Fruit fly (Drosophila melanogaster) whole organism, pupa: ENCODE results near the gene TrxT.

ENCODE experiments used
- CG14655 ChIP-seq: fragments of 200-800 bp; sonication (Bioruptor generic); optimal IDR thresholded peaks from 3 replicates; lab custom pipeline; 2017; ENCODE audit warnings: mild to moderate bottlenecking, missing biosample characterization, missing genetic modification reagents, missing genetic modification characterization
- CG17806 ChIP-seq: fragments of 200-800 bp; sonication (Bioruptor generic); optimal IDR thresholded peaks from 2 replicates; lab custom pipeline; 2018; ENCODE audit warnings: missing biosample characterization, mild to moderate bottlenecking, missing genetic modification characterization, moderate library complexity
- CG32121 ChIP-seq: fragments of 200-800 bp; sonication (Bioruptor generic); IDR thresholded peaks from 2 replicates; pipeline ENCODE4 v1.3.6; 2022; ENCODE audit warnings: missing biosample characterization, missing genetic modification characterization
- CG4496 ChIP-seq: fragments of 200-800 bp; sonication (Bioruptor generic); IDR thresholded peaks from 3 replicates; pipeline ENCODE4 v1.3.6; 2022; ENCODE audit warnings: missing biosample characterization, missing genetic modification characterization
- EcR ChIP-seq: fragments of 200-800 bp; sonication (Bioruptor generic); optimal IDR thresholded peaks from 3 replicates; lab custom pipeline; 2019; ENCODE audit warnings: missing biosample characterization, missing genetic modification characterization, mild to moderate bottlenecking, moderate library complexity, missing genetic modification reagents
- Pif1B ChIP-seq: fragments of 200-800 bp; sonication (Bioruptor generic); optimal IDR thresholded peaks from 3 replicates; lab custom pipeline; 2016; ENCODE audit warnings: missing biosample characterization, missing genetic modification characterization

DNA sequence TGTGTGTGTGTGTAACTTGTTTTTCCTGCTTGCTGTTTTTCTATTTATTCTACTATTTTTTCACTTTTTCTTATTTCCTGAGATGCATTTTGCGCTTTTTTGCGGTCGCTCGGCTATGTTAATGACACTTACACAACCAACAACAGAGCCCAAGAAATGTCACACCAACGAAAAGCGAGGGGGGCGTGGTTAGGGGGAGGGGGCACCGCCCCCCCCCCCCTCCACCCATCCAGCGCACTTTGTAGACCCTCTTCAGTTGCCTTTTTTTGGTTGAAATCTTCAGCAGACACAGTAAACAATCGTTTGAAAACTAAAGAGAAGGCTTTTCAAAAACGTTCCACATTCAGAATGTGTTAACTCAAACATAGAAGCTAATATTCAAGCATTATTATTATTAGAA is 18.5 kb downstream of the TrxT start:
- no peak for TF ChIP-seq EcR (GFP tag; lab: Kevin White, UChicago)
- no peak for TF ChIP-seq CG32121
- no peak for TF ChIP-seq CG14655 (GFP tag; lab: Kevin White, UChicago)
- TF ChIP-seq CG17806 (tag; lab: Kevin White, UChicago) = no peak
- TF ChIP-seq CG4496 = no peak
- TF ChIP-seq Pif1B = no peak
